Fruit fly (Drosophila melanogaster): ENCODE measurements around the gene CG1847.

Gene CG1847

dm6 chrX:11877165-11877564 is 8.2 kb downstream of the CG1847 start, which contains the start of gene CG10352:
CG10352 (minus strand) TSS chrX:11877168.
- TF ChIP-seq CG4496 (GFP tag; IDR thresholded peaks at IDR 0.05), result peak; percentile 61
- TF ChIP-seq fd96Ca (GFP tag; IDR thresholded peaks at IDR 0.05), result peak; percentile 44; the same call in 1 of the 3 replicates
- TF ChIP-seq D1 (tag; optimal IDR thresholded peaks at IDR 0.05), result no peak
- TF ChIP-seq CG32121 (GFP tag; IDR thresholded peaks at IDR 0.05), result 0 out of 2 replicates have a peak, but pooled peaks have one; percentile 35
- TF ChIP-seq CG10348 (GFP tag; IDR thresholded peaks at IDR 0.05), result no peak

- TF ChIP-seq rn (GFP tag; IDR thresholded peaks at IDR 0.05), result no peak
- no peak for TF ChIP-seq CG4496 (GFP tag; IDR thresholded peaks at IDR 0.05)
- TF ChIP-seq Pif1B (GFP tag; optimal IDR thresholded peaks at IDR 0.05), result no peak
- TF ChIP-seq gl (tag; optimal IDR thresholded peaks at IDR 0.05), result peak; percentile 33
These were observed 12.7 kb downstream of the CG1847 start for dm6 chrX:11881686-11882085.

- TF ChIP-seq gl (tag; optimal IDR thresholded peaks at IDR 0.05), result no peak
- TF ChIP-seq CG4496 (GFP tag; IDR thresholded peaks at IDR 0.05), result no peak
- TF ChIP-seq CG15710 (tag; optimal IDR thresholded peaks at IDR 0.05), result peak; percentile 32
- TF ChIP-seq CG8159 (tag; optimal IDR thresholded peaks at IDR 0.05), result peak; percentile 44
- no peak for TF ChIP-seq CG17806 (tag; optimal IDR thresholded peaks at IDR 0.05)
- peak; percentile 24 for TF ChIP-seq Pif1A (GFP tag; optimal IDR thresholded peaks at IDR 0.05)
- peak; percentile 28 for TF ChIP-seq CG8301 (tag; optimal IDR thresholded peaks at IDR 0.05)
- TF ChIP-seq CG14655 (GFP tag; optimal IDR thresholded peaks at IDR 0.05), result peak; percentile 39
- TF ChIP-seq CG9948 (tag; optimal IDR thresholded peaks at IDR 0.05), result peak; percentile 15
- TF ChIP-seq CG12605 (GFP tag; IDR thresholded peaks at IDR 0.05), result no peak
These were observed 13.5 kb downstream of the CG1847 start for dm6 chrX:11882447-11882846.

dm6 chrX:11884134-11884533 is 15.2 kb downstream of the CG1847 start:
- TF ChIP-seq CG14655 (GFP tag; optimal IDR thresholded peaks at IDR 0.05) (no peak), D1 (tag; optimal IDR thresholded peaks at IDR 0.05) (no peak), CG4496 (GFP tag; IDR thresholded peaks at IDR 0.05) (no peak), gl (tag; optimal IDR thresholded peaks at IDR 0.05) (no peak), Snoo (tag; optimal IDR thresholded peaks at IDR 0.05) (no peak), CG8301 (tag; optimal IDR thresholded peaks at IDR 0.05) (no peak), CG17806 (tag; optimal IDR thresholded peaks at IDR 0.05) (no peak), CG12605 (GFP tag; IDR thresholded peaks at IDR 0.05) (no peak), Pif1B (GFP tag; optimal IDR thresholded peaks at IDR 0.05) (no peak), CG8159 (tag; optimal IDR thresholded peaks at IDR 0.05) (no peak), CG34367 (tag; optimal IDR thresholded peaks at IDR 0.05) (no peak), CG13204 (GFP tag; optimal IDR thresholded peaks at IDR 0.05) (no peak), CG9948 (tag; optimal IDR thresholded peaks at IDR 0.05) (no peak), Pif1A (GFP tag; optimal IDR thresholded peaks at IDR 0.05) (no peak), rn (GFP tag; IDR thresholded peaks at IDR 0.05) (no peak), CG10348 (GFP tag; IDR thresholded peaks at IDR 0.05) (no peak), Ets98B (GFP tag; IDR thresholded peaks at IDR 0.05) (no peak), fd96Ca (GFP tag; IDR thresholded peaks at IDR 0.05) (no peak)

dm6 chrX:11885356-11885755 is 16.4 kb downstream of the CG1847 start:
- TF ChIP-seq rn (GFP tag; IDR thresholded peaks at IDR 0.05) (no peak), CG9948 (tag; optimal IDR thresholded peaks at IDR 0.05) (no peak), CG8301 (tag; optimal IDR thresholded peaks at IDR 0.05) (no peak), CG13204 (GFP tag; optimal IDR thresholded peaks at IDR 0.05) (no peak), CG8159 (tag; optimal IDR thresholded peaks at IDR 0.05) (no peak)

- TF ChIP-seq CG4496 (GFP tag; IDR thresholded peaks at IDR 0.05) (no peak), Ets98B (GFP tag; IDR thresholded peaks at IDR 0.05) (no peak), D1 (tag; optimal IDR thresholded peaks at IDR 0.05) (no peak), CG10348 (GFP tag; IDR thresholded peaks at IDR 0.05) (no peak), EcR (GFP tag; optimal IDR thresholded peaks at IDR 0.05) (no peak), fd96Ca (GFP tag; IDR thresholded peaks at IDR 0.05) (no peak), CG9948 (tag; optimal IDR thresholded peaks at IDR 0.05) (no peak)
These were observed 18.0 kb downstream of the CG1847 start, which contains the start of the genes CG10353 and SelG for dm6 chrX:11886976-11887375. CG10353 (minus strand) TSS chrX:11887162. SelG (plus strand) TSS chrX:11887284.

dm6 chrX:11888142-11888541 is 19.2 kb downstream of the CG1847 start, which contains the start of gene CG1840:
CG1840 (plus strand) TSS chrX:11888352.
- TF ChIP-seq Pif1A (GFP tag; optimal IDR thresholded peaks at IDR 0.05) (no peak), EcR (GFP tag; optimal IDR thresholded peaks at IDR 0.05) (no peak), CG13204 (GFP tag; optimal IDR thresholded peaks at IDR 0.05) (no peak), rn (GFP tag; IDR thresholded peaks at IDR 0.05) (no peak), CG12605 (GFP tag; IDR thresholded peaks at IDR 0.05) (peak; percentile 22; the same call in 1 of the 2 replicates), CG9948 (tag; optimal IDR thresholded peaks at IDR 0.05) (no peak), CG15710 (tag; optimal IDR thresholded peaks at IDR 0.05) (no peak), CG34367 (tag; optimal IDR thresholded peaks at IDR 0.05) (no peak), CG17806 (tag; optimal IDR thresholded peaks at IDR 0.05) (no peak)
